Fruit fly (Drosophila melanogaster): Measurements from ENCODE around the gene CG32639.

The CG32639 gene

DNA sequence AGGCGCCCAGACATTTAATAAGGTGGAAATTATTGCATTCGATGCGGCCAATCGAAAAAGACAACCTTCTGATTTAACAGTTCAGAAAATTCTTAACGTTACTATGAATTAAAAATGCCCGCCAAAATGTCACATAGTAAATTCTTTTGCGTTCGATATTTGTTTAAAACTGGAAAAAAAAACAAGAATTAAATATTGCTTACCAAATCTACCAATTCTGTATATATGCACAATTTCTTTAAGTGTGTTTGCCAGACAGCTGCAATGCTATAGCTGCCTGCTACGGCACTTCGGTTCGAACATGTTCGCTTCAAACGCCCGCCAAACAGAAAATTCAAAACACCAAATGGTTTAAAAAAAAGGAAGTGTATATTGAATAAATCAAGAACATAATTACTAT lies 22.3 kb downstream of the CG32639 start (continued):
- peak; percentile 58; the same call in 2 of the 3 replicates for TF ChIP-seq CG8119 (GFP tag; IDR thresholded peaks at IDR 0.05)
- TF ChIP-seq dac (GFP tag; optimal IDR thresholded peaks at IDR 0.05): peak; percentile 1
- peak; percentile 62 for TF ChIP-seq CG31627 (GFP tag; optimal IDR thresholded peaks at IDR 0.05)
- peak; percentile 23 for TF ChIP-seq Ets96B (tag; optimal IDR thresholded peaks at IDR 0.05)
- no peak for TF ChIP-seq CG16779 (tag; optimal IDR thresholded peaks at IDR 0.05)
- peak; percentile 64 for TF ChIP-seq Met (GFP tag; optimal IDR thresholded peaks at IDR 0.05)
- peak; percentile 52 for TF ChIP-seq CG7368 (GFP tag; optimal IDR thresholded peaks at IDR 0.05)
- no peak for TF ChIP-seq CG6854 (GFP tag; optimal IDR thresholded peaks at IDR 0.05)
- peak; percentile 70 for TF ChIP-seq CG3919 (GFP tag; optimal IDR thresholded peaks at IDR 0.05)
- TF ChIP-seq ss (GFP tag; optimal IDR thresholded peaks at IDR 0.05): no peak
- TF ChIP-seq CG15336 (GFP tag; IDR thresholded peaks at IDR 0.05): peak; percentile 73
- TF ChIP-seq Blimp-1 (GFP tag; optimal IDR thresholded peaks at IDR 0.05): no peak

DNA sequence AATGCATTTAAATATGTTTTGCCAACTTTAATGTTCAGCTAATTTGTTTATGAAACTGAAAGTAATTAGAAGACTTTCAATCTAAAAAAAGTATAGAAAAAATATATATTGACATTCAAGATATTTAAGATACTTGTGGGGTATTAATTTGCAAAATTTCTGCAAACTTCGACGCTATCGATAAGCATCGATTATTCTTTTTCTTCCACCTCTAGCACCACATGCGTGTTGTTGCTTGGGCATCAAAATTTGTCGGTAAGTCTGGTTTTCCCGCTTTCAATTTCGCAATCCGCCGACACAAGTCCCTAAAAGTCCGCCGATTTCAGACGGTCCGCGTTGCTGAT lies 24.3 kb downstream of the CG32639 start, which contains the start of gene REG:
REG (plus strand) TSS at position 188 of the 344 bp plus-strand sequence.
- TF ChIP-seq CG6276 (GFP tag; optimal IDR thresholded peaks at IDR 0.05) (no peak), Eip78C (GFP tag) (peak; percentile 28)

DNA sequence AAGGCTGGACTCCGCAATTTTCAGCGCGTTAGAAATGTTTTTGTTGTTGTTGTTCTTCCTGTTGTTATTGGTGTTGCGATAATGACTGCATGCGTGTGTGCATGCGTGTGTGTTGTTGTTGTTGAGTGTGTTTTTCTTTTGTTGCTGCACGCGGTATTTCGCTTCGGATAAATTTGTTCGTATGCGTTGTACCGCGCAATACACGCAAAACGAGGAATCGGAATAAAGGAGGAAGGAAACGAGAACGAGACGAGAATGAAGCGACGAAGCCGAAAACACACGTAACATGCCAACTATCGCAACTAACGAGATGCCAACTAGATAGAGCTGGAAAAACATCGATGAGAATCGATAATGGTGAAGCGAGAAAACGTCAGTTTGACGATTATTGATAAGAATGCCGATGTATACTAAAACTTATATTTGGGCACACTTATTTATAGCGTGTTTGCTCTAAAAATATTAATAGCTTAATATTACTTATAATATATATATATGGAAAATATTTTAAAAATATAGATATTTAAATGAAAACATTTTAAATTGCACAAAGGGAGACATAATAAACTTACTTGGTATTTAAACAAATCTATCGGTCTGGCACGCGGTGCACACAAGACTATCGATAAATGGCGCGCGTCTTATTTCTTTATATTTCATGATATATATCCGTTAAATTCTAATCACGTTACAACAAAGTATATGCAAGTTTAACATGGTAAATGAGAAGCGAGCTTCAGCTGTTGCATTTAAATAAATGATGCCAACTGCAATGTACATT lies 24.8 kb downstream of the CG32639 start, which contains the start of gene sno:
sno (minus strand) TSS at position 318 of the 781 bp plus-strand sequence.
- TF ChIP-seq CG6792 (GFP tag; optimal IDR thresholded peaks at IDR 0.05) (no peak), vri (GFP tag; optimal IDR thresholded peaks at IDR 0.05) (peak; percentile 61), Sox14 (GFP tag; optimal IDR thresholded peaks at IDR 0.05) (no peak), Lpt (GFP tag; optimal IDR thresholded peaks at IDR 0.05) (no peak), Ets96B (tag; optimal IDR thresholded peaks at IDR 0.05) (no peak), CG10631 (GFP tag; optimal IDR thresholded peaks at IDR 0.05) (peak; percentile 7), net (GFP tag; optimal IDR thresholded peaks at IDR 0.05) (no peak), CG15336 (GFP tag; IDR thresholded peaks at IDR 0.05) (peak; percentile 20; the same call in 1 of the 2 replicates), Eip78C (GFP tag) (peak; percentile 40), achi (GFP tag; optimal IDR thresholded peaks at IDR 0.05) (peak; percentile 56), svp (GFP tag) (peak; percentile 39), CG6163 (GFP tag; IDR thresholded peaks at IDR 0.05) (peak; percentile 23; the same call in 1 of the 3 replicates), CG9139 (GFP tag; optimal IDR thresholded peaks at IDR 0.05) (no peak)

DNA sequence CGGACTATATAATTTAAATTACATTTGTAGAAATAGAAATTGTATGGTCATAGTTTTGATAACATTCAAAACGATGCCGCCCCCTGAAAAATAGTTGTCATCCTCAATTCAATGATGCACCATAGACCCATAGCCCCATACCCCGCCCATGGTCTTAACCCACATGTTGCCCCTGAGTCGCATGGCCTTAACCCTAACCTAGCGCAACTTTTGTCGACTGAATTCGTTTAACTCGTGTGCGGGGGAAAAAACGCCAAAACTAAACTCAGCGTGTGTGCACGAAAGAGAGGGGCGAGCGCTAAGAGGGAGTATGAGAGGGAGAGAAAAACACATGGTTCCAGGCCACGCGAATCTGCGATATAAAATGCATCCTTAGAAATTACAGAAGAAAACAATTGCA lies 25.9 kb downstream of the CG32639 start:
- no peak for TF ChIP-seq lz (GFP tag; optimal IDR thresholded peaks at IDR 0.05)
- no peak for TF ChIP-seq net (GFP tag; optimal IDR thresholded peaks at IDR 0.05)
- no peak for TF ChIP-seq Sox14 (GFP tag; optimal IDR thresholded peaks at IDR 0.05)
- no peak for TF ChIP-seq ss (GFP tag; optimal IDR thresholded peaks at IDR 0.05)
- TF ChIP-seq Eip78C (GFP tag): no peak
- TF ChIP-seq CG31627 (GFP tag; optimal IDR thresholded peaks at IDR 0.05): no peak
- TF ChIP-seq cyc (GFP tag; optimal IDR thresholded peaks at IDR 0.05): no peak
- TF ChIP-seq CG9139 (GFP tag; optimal IDR thresholded peaks at IDR 0.05): no peak
- no peak for TF ChIP-seq dac (GFP tag; optimal IDR thresholded peaks at IDR 0.05)
- no peak for TF ChIP-seq svp (GFP tag)
- TF ChIP-seq fd85E (GFP tag; optimal IDR thresholded peaks at IDR 0.05): no peak
- no peak for TF ChIP-seq CG11902 (GFP tag; optimal IDR thresholded peaks at IDR 0.05)
- TF ChIP-seq vri (GFP tag; optimal IDR thresholded peaks at IDR 0.05): no peak
- no peak for TF ChIP-seq dsx (GFP tag; optimal IDR thresholded peaks at IDR 0.05; ENCODE audit: poor library complexity, severe bottlenecking)

DNA sequence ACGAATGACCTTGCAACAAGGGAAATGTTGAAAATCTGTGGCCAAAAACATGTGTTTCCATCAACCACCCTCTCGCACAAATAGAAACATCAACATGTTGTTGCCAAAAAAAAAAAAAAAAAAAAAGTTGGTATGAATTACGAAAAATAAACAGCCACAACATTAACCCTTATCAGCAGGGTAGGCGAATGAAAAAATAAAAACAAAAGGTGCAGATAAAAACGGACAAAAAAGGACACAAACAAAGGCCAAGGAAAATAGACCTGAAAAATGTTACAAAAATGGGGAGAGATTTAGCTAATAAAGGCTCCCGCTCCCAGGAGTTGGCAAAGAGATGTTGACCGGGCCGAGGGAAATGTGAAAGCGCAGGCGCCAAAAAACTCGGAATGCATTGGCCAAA lies 27.0 kb downstream of the CG32639 start:
- peak; percentile 52 for TF ChIP-seq CG9139 (GFP tag; optimal IDR thresholded peaks at IDR 0.05)
- peak; percentile 14 for TF ChIP-seq CG3032 (tag; optimal IDR thresholded peaks at IDR 0.05)
- peak; percentile 15 for TF ChIP-seq Eip78C (GFP tag)
- peak; percentile 19 for TF ChIP-seq dsx (GFP tag; optimal IDR thresholded peaks at IDR 0.05; ENCODE audit: poor library complexity, severe bottlenecking)
- TF ChIP-seq ss (GFP tag; optimal IDR thresholded peaks at IDR 0.05): peak; percentile 45 to 49
- TF ChIP-seq Blimp-1 (GFP tag; optimal IDR thresholded peaks at IDR 0.05): no peak
- no peak for TF ChIP-seq Hr4 (GFP tag; optimal IDR thresholded peaks at IDR 0.05)
